Worm (Caenorhabditis elegans) whole organism, L2 larva: ENCODE measurements around the gene F35A5.2.

ENCODE experiments used
- F13H6.1 ChIP-seq: sonication (generic microtip); optimal IDR thresholded peaks from 2 replicates; lab custom pipeline; 2016; ENCODE audit warnings: missing genetic modification characterization, missing compliant biosample characterization
- R02D3.7 ChIP-seq: fragments of 150-350 bp; optimal IDR thresholded peaks from 2 replicates; lab custom pipeline; 2014; ENCODE audit warnings: missing biosample characterization, missing genetic modification characterization
- Y55F3AM.14 ChIP-seq: fragments of 200-800 bp; sonication (Bioruptor generic); optimal IDR thresholded peaks from 2 replicates; lab custom pipeline; 2018; ENCODE audit warnings: mild to moderate bottlenecking, missing genetic modification characterization, missing compliant biosample characterization
- aly-2 ChIP-seq: fragments of 150-350 bp; optimal IDR thresholded peaks from 2 replicates; lab custom pipeline; 2014; ENCODE audit warnings: missing biosample characterization, missing genetic modification characterization
- ama-1 ChIP-seq: fragments of 150-350 bp; optimal IDR thresholded peaks from 2 replicates; lab custom pipeline; 2018; ENCODE audit warnings: inconsistent platforms
- blmp-1 ChIP-seq: sonication (generic microtip); optimal IDR thresholded peaks from 2 replicates; lab custom pipeline; 2017; ENCODE audit warnings: missing genetic modification characterization, mild to moderate bottlenecking, missing compliant biosample characterization, antibody characterized with exemption, moderate library complexity; ENCODE audit not compliant: insufficient read depth
- ceh-82 ChIP-seq: fragments of 150-350 bp; optimal IDR thresholded peaks from 2 replicates; lab custom pipeline; 2014; ENCODE audit warnings: missing biosample characterization, missing genetic modification characterization
- crh-2 ChIP-seq: sonication (generic microtip); optimal IDR thresholded peaks from 2 replicates; lab custom pipeline; 2017; ENCODE audit warnings: missing biosample characterization, missing genetic modification characterization
- dmd-4 ChIP-seq: sonication (generic microtip); optimal IDR thresholded peaks from 2 replicates; lab custom pipeline; 2017; ENCODE audit warnings: missing biosample characterization, missing genetic modification characterization
- elt-3 ChIP-seq: sonication (generic microtip); optimal IDR thresholded peaks from 2 replicates; lab custom pipeline; 2017; ENCODE audit warnings: missing biosample characterization, missing genetic modification characterization
- fos-1 ChIP-seq: fragments of 150-350 bp; optimal IDR thresholded peaks from 2 replicates; lab custom pipeline; 2014; ENCODE audit warnings: missing biosample characterization, missing genetic modification characterization
- gmeb-1 ChIP-seq: fragments of 150-350 bp; optimal IDR thresholded peaks from 2 replicates; lab custom pipeline; 2014; ENCODE audit warnings: missing biosample characterization, missing genetic modification characterization
- lin-11 ChIP-seq: fragments of 150-350 bp; sonication (generic microtip); optimal IDR thresholded peaks from 2 replicates; lab custom pipeline; 2014; ENCODE audit warnings: missing biosample characterization, missing genetic modification characterization, inconsistent platforms, mixed read lengths
- lin-13 ChIP-seq: fragments of 150-350 bp; optimal IDR thresholded peaks from 2 replicates; lab custom pipeline; 2014; ENCODE audit warnings: missing biosample characterization, missing genetic modification reagents, missing genetic modification characterization
- lsy-2 ChIP-seq, 2 experiments: fragments of 150-350 bp in 1 of 2; sonication (generic microtip) in 1 of 2; optimal IDR thresholded peaks; 2 replicates each; lab custom pipeline; 2014 to 2017; ENCODE audit warnings: missing biosample characterization in 2 of 2, missing genetic modification characterization in 2 of 2
- mab-5 ChIP-seq: fragments of 150-350 bp; optimal IDR thresholded peaks from 2 replicates; lab custom pipeline; 2014; ENCODE audit warnings: missing biosample characterization, missing genetic modification characterization
- mbf-1 ChIP-seq: sonication (generic microtip); optimal IDR thresholded peaks from 2 replicates; lab custom pipeline; 2017; ENCODE audit warnings: missing biosample characterization, missing genetic modification characterization
- nhr-10 ChIP-seq: sonication (generic microtip); optimal IDR thresholded peaks from 2 replicates; lab custom pipeline; 2017; ENCODE audit warnings: missing biosample characterization, missing genetic modification characterization
- nhr-11 ChIP-seq: fragments of 150-350 bp; optimal IDR thresholded peaks from 2 replicates; lab custom pipeline; 2014; ENCODE audit warnings: missing biosample characterization, missing genetic modification characterization
- nhr-129 ChIP-seq: fragments of 150-350 bp; optimal IDR thresholded peaks from 2 replicates; lab custom pipeline; 2014; ENCODE audit warnings: missing biosample characterization, missing genetic modification characterization
- nhr-21 ChIP-seq: fragments of 150-350 bp; optimal IDR thresholded peaks from 2 replicates; lab custom pipeline; 2014; ENCODE audit warnings: missing biosample characterization, missing genetic modification characterization
- nhr-23 ChIP-seq: fragments of 150-350 bp; optimal IDR thresholded peaks from 2 replicates; lab custom pipeline; 2014; ENCODE audit warnings: missing biosample characterization, missing genetic modification reagents, missing genetic modification characterization
- nhr-6 ChIP-seq: fragments of 150-350 bp; optimal IDR thresholded peaks from 2 replicates; lab custom pipeline; 2014; ENCODE audit warnings: missing biosample characterization, missing genetic modification characterization
- nhr-77 ChIP-seq: fragments of 150-350 bp; optimal IDR thresholded peaks from 2 replicates; lab custom pipeline; 2014; ENCODE audit warnings: missing biosample characterization, missing genetic modification characterization
- sma-9 ChIP-seq, 2 experiments: fragments of 150-350 bp in 1 of 2; sonication (generic microtip) in 1 of 2; optimal IDR thresholded peaks; 2 replicates each; lab custom pipeline; 2014 to 2016; ENCODE audit warnings: missing genetic modification characterization in 2 of 2, mild to moderate bottlenecking in 1 of 2, missing biosample characterization in 1 of 2, missing compliant biosample characterization in 1 of 2, missing genetic modification reagents in 1 of 2, moderate library complexity in 1 of 2
- snpc-4 ChIP-seq: fragments of 150-350 bp; optimal IDR thresholded peaks from 2 replicates; lab custom pipeline; 2014; ENCODE audit warnings: missing biosample characterization, missing genetic modification characterization
- unc-39 ChIP-seq: fragments of 150-350 bp; optimal IDR thresholded peaks from 2 replicates; lab custom pipeline; 2014; ENCODE audit warnings: missing biosample characterization, missing genetic modification characterization
- unc-55 ChIP-seq: fragments of 150-350 bp; sonication (generic microtip); optimal IDR thresholded peaks from 3 replicates; lab custom pipeline; 2014; ENCODE audit warnings: missing biosample characterization, missing genetic modification reagents, missing genetic modification characterization
- ztf-11 ChIP-seq: sonication (generic microtip); optimal IDR thresholded peaks from 2 replicates; lab custom pipeline; 2017; ENCODE audit warnings: missing biosample characterization, missing genetic modification characterization
- ztf-4 ChIP-seq: fragments of 150-350 bp; optimal IDR thresholded peaks from 2 replicates; lab custom pipeline; 2014; ENCODE audit warnings: missing biosample characterization, missing genetic modification characterization

F35A5.2 gene

DNA sequence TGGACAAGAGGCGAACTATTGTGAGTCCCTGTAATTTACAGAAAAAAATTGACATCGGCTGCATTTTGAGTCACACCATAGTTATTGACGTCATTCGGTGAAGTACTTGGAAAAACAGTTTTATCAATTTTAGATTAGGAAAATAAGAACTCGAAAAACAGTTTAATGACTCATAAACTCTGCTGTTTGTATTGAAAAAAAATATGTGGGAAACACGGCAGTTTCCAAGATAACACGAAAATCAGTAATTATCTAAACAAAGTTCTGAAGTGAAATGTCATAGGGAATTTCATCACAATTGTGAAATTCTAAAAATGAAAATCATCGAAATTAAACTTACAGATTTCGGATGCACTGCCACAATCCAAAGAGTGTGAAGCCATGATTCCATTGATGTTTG lies 9.9 kb downstream of the F35A5.2 start:
- TF ChIP-seq snpc-4: no peak
- no peak for TF ChIP-seq elt-3 (tag; lab: Kevin White, UChicago)
- TF ChIP-seq fos-1 (tag; lab: Kevin White, UChicago): peak; percentile 13

- TF ChIP-seq gmeb-1 (tag; lab: Kevin White, UChicago): peak; percentile 34
- TF ChIP-seq blmp-1 (tag; lab: Kevin White, UChicago): peak; percentile 91
- no peak for TF ChIP-seq lsy-2 (tag; optimal IDR thresholded peaks at IDR 0.05; lab: Kevin White, UChicago)
- peak; percentile 81 for TF ChIP-seq sma-9 (GFP tag; optimal IDR thresholded peaks at IDR 0.05; lab: Kevin White, UChicago)
- no peak for TF ChIP-seq sma-9 (tag; optimal IDR thresholded peaks at IDR 0.05; lab: Kevin White, UChicago)
- TF ChIP-seq crh-2: peak; percentile 53
- peak; percentile 61 for TF ChIP-seq fos-1 (tag; lab: Kevin White, UChicago)
- no peak for TF ChIP-seq ztf-11
- TF ChIP-seq dmd-4: no peak
These were observed 14.1 kb downstream of the F35A5.2 start for ce11 chrX:3818856-3819524.

ce11 chrX:3819697-3820096 lies 14.8 kb downstream of the F35A5.2 start:
- TF ChIP-seq nhr-129 (tag; lab: Kevin White, UChicago) (peak; percentile 27), ztf-4 (tag; lab: Kevin White, UChicago) (no peak), F13H6.1 (tag; lab: Kevin White, UChicago) (peak; percentile 48), gmeb-1 (tag; lab: Kevin White, UChicago) (no peak), Y55F3AM.14 (GFP tag; lab: Kevin White, UChicago) (no peak)

- no peak for TF ChIP-seq nhr-129 (tag; lab: Kevin White, UChicago)
- peak; percentile 48 for TF ChIP-seq crh-2
- peak; percentile 6 for TF ChIP-seq F13H6.1 (tag; lab: Kevin White, UChicago)
- TF ChIP-seq gmeb-1 (tag; lab: Kevin White, UChicago): peak; percentile 25
- TF ChIP-seq fos-1 (tag; lab: Kevin White, UChicago): peak; percentile 71
- TF ChIP-seq nhr-21: no peak
- TF ChIP-seq, all 48 proteins: peak for 4
These were observed 15.7 kb downstream of the F35A5.2 start for ce11 chrX:3820666-3821065.

DNA sequence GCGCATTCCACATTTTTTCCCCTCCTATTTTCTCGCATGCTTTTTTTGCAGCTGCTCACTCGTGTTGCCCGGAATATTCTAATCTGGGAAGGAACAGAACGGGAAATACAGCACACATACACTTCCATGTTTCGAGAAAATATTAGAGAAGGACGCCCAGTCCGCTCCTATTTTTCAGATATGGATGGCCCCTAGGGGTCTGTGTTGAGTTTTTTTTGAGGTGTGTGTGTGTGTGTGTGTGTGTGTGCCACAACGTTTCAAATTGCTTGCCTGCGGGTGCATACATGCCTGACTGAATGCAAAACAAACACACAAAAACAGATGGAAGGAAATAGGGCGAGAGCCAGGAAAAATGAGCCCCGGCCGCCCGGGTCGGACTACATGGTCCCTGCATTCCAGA lies 16.7 kb downstream of the F35A5.2 start:
- TF ChIP-seq unc-39: no peak
- no peak for TF ChIP-seq ama-1 (lab: Kevin White, UChicago)
- TF ChIP-seq nhr-11 (tag; lab: Kevin White, UChicago): no peak
- TF ChIP-seq nhr-6 (tag; lab: Kevin White, UChicago): no peak
- no peak for TF ChIP-seq gmeb-1 (tag; lab: Kevin White, UChicago)
- no peak for TF ChIP-seq nhr-10 (tag; lab: Kevin White, UChicago)
- TF ChIP-seq dmd-4: no peak

- no peak for TF ChIP-seq mbf-1
- no peak for TF ChIP-seq ceh-82 (tag; lab: Kevin White, UChicago)
- no peak for TF ChIP-seq unc-39
- no peak for TF ChIP-seq nhr-77
- TF ChIP-seq sma-9 (GFP tag; optimal IDR thresholded peaks at IDR 0.05; lab: Kevin White, UChicago): peak; percentile 4
- TF ChIP-seq sma-9 (tag; optimal IDR thresholded peaks at IDR 0.05; lab: Kevin White, UChicago): no peak
- no peak for TF ChIP-seq R02D3.7 (tag; lab: Kevin White, UChicago)
- no peak for TF ChIP-seq mab-5 (tag; lab: Kevin White, UChicago)
- no peak for TF ChIP-seq aly-2 (tag; lab: Kevin White, UChicago)
- TF ChIP-seq F13H6.1 (tag; lab: Kevin White, UChicago): no peak
- no peak for TF ChIP-seq nhr-23 (tag; lab: Kevin White, UChicago)
- no peak for TF ChIP-seq lin-11 (tag; lab: Kevin White, UChicago)
- no peak for TF ChIP-seq lin-13 (GFP tag; lab: Kevin White, UChicago)
- no peak for TF ChIP-seq unc-55 (GFP tag; lab: Kevin White, UChicago)
- no peak for TF ChIP-seq nhr-21
- TF ChIP-seq nhr-10 (tag; lab: Kevin White, UChicago): no peak
- peak; percentile 62 for TF ChIP-seq nhr-129 (tag; lab: Kevin White, UChicago)
- peak; percentile 3 for TF ChIP-seq crh-2
These were observed 17.1 kb downstream of the F35A5.2 start for ce11 chrX:3822061-3822460.
